Fruit fly (Drosophila melanogaster): ENCODE results near the gene sls.

sls gene

DNA sequence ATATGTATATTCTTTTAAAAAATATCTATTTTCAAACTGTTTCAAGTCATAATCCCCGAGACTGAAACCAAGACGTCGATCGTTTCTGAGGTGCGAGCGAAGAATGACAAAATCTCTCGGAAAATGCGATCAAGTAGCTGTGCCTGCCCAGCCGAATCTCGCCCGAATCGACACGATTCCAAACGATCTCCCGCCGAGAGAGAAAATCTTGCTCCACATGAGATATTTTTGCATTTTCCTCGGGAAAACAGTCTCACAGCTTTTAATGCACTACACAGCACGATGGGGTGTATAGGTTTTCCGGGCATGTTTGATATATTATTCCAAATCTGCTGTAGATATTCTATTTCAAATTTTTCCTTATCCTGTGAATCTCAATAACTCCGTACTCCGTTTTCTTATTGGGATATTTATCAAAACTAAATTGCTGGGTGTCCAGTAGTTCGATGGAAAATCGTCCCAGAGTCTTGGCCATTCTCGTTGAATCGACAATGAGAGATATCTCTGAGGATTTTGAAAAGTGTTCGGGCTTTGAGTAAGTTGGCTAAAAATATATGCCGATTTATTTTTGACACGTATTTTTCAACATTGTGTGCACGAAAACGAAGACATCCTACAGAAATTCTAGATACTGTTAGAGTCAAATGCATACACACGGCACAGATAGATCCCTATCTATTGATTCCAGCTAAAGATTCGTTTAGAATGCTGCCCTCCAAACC is at the start of gene sls:
sls (minus strand) TSS at position 88 of the 722 bp plus-strand sequence.
- TF ChIP-seq EcR (GFP tag; optimal IDR thresholded peaks at IDR 0.05) (no peak), CG8478 (optimal IDR thresholded peaks at IDR 0.05) (no peak), pan (optimal IDR thresholded peaks at IDR 0.05) (no peak), psq (optimal IDR thresholded peaks at IDR 0.05) (no peak), usp (GFP tag; optimal IDR thresholded peaks at IDR 0.05) (no peak), Dll (optimal IDR thresholded peaks at IDR 0.05) (no peak)

DNA sequence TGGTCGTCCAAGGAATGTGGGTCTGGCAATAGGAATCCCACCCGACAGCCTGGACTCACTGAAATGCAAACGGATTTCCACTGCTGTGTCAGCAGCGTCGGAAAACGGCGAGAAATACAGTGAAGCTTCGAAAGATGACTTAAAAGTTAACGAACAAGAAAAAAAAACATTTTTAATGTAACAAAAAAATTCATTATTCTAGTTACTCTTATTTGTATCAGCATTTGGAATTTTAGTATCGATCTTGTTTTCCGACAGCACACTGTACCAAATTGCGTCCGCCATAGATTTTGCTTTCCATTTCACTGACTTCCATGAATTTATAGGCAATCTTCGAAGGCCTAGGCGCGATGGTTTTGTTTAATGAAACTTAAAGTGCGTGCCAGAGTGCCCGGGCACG is 49.4 kb upstream of the sls start:
- TF ChIP-seq EcR (GFP tag; optimal IDR thresholded peaks at IDR 0.05) (no peak), pan (optimal IDR thresholded peaks at IDR 0.05) (no peak), psq (optimal IDR thresholded peaks at IDR 0.05) (no peak), Dll (optimal IDR thresholded peaks at IDR 0.05) (no peak), CG8478 (optimal IDR thresholded peaks at IDR 0.05) (no peak), usp (GFP tag; optimal IDR thresholded peaks at IDR 0.05) (no peak)

DNA sequence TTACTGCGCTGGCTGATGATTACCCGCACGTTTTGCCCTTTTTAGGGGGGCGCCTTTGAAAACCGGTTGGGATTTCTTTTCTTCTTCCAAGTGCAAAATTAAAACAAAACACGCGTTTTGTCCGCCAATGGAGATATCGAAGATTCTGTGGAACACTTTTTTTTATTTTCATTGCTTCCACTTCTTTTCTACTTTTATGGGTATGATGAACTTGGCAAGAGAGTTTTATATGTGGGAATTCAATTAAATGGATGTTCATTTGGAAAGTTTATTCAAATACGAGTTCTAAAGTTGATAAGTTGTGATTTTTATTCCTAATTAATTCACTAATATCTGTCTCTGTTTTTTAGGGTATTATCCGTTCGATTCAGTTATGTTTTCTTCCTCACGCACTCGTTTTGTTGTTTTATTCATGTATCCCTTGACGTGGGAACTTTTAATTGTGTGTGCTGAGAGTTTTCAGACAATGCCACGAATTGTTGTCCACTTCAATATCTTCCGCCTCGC is 48.7 kb upstream of the sls start:
- TF ChIP-seq pan (optimal IDR thresholded peaks at IDR 0.05): peak; percentile 88
- no peak for TF ChIP-seq CG8478 (optimal IDR thresholded peaks at IDR 0.05)

dm6 chr3L:2163608-2164007 is 48.2 kb upstream of the sls start, which contains the start of gene CG15822:
TSS of gene CG15822 (minus strand) at chr3L:2163863.
- TF ChIP-seq usp (GFP tag; optimal IDR thresholded peaks at IDR 0.05) (no peak), EcR (GFP tag; optimal IDR thresholded peaks at IDR 0.05) (no peak), psq (optimal IDR thresholded peaks at IDR 0.05) (no peak), CG8478 (optimal IDR thresholded peaks at IDR 0.05) (no peak), pan (optimal IDR thresholded peaks at IDR 0.05) (no peak), Dll (optimal IDR thresholded peaks at IDR 0.05) (no peak)

- TF ChIP-seq CG8478 (optimal IDR thresholded peaks at IDR 0.05) (no peak), EcR (GFP tag; optimal IDR thresholded peaks at IDR 0.05) (no peak)
Measured at dm6 chr3L:2162623-2163022, 47.2 kb upstream of the sls start.

dm6 chr3L:2162019-2162418 is 46.6 kb upstream of the sls start:
- TF ChIP-seq pan (optimal IDR thresholded peaks at IDR 0.05): no peak
- no peak for TF ChIP-seq CG8478 (optimal IDR thresholded peaks at IDR 0.05)
- no peak for TF ChIP-seq EcR (GFP tag; optimal IDR thresholded peaks at IDR 0.05)
- no peak for TF ChIP-seq psq (optimal IDR thresholded peaks at IDR 0.05)
- no peak for TF ChIP-seq Dll (optimal IDR thresholded peaks at IDR 0.05)
- no peak for TF ChIP-seq usp (GFP tag; optimal IDR thresholded peaks at IDR 0.05)

- TF ChIP-seq EcR (GFP tag; optimal IDR thresholded peaks at IDR 0.05) (no peak), pan (optimal IDR thresholded peaks at IDR 0.05) (no peak), CG8478 (optimal IDR thresholded peaks at IDR 0.05) (no peak), usp (GFP tag; optimal IDR thresholded peaks at IDR 0.05) (no peak), psq (optimal IDR thresholded peaks at IDR 0.05) (no peak), Dll (optimal IDR thresholded peaks at IDR 0.05) (no peak)
Measured at dm6 chr3L:2159817-2160216, 44.4 kb upstream of the sls start.

DNA sequence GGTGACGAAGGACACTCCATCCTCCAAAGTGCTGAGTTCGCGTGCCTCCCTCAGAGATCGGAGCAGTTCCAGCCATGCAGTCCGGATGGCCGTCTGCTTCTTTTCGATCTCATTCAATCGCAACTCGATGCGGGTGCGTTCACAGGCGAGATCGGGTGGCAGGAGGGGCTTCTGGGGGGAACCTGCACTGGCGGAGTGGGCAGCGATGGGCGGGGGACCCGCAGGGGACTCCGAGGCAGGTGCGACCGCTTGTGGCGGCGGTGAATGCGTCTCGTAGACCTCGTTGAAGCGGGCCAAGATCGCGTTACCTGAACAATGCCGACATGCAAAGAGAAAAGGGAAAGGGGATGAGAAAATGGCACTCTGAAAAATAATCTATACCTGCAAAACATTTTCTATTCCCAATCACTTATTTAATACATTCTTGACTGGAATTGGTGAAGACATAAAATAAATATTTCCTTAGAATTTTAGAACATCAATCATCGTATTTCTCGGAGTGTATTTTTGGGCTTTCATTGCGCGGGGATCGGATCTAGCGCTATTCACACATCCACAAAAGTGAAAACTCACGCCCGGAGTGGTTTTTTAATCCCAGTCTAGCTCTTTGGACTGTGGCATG is 43.4 kb upstream of the sls start:
- TF ChIP-seq EcR (GFP tag; optimal IDR thresholded peaks at IDR 0.05) (no peak), pan (optimal IDR thresholded peaks at IDR 0.05) (no peak), psq (optimal IDR thresholded peaks at IDR 0.05) (no peak), CG8478 (optimal IDR thresholded peaks at IDR 0.05) (no peak), Dll (optimal IDR thresholded peaks at IDR 0.05) (no peak), usp (GFP tag; optimal IDR thresholded peaks at IDR 0.05) (no peak)

DNA sequence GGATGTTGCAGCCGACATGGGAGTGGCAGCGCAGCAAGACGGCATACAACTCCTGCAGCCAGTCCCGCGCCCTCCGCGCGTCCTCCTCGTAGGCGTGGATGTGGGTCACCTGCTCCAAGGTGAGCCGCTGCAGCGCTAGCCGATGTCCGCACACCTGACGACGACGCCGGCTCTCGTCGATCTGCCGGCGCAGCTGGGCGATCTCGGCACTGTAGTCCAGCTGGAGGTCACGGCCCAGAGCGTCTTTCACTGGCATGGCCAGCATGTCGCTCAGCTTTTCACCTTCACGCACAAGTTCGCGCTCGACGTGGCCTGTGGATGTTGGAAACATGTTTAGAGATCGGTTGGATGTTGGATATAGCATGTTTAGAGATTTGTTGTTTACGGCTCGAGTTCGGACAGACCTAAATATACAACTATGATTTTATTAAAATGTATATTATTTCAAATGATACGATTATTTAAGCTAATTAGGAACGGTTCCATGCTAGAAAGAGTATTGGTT is 42.1 kb upstream of the sls start:
- TF ChIP-seq CG8478 (optimal IDR thresholded peaks at IDR 0.05) (no peak), Dll (optimal IDR thresholded peaks at IDR 0.05) (no peak), pan (optimal IDR thresholded peaks at IDR 0.05) (no peak), psq (optimal IDR thresholded peaks at IDR 0.05) (no peak), EcR (GFP tag; optimal IDR thresholded peaks at IDR 0.05) (no peak), usp (GFP tag; optimal IDR thresholded peaks at IDR 0.05) (no peak)

- TF ChIP-seq EcR (GFP tag; optimal IDR thresholded peaks at IDR 0.05) (peak in 1 of 2 experiments; percentile 29), pan (optimal IDR thresholded peaks at IDR 0.05) (no peak)
Measured at dm6 chr3L:2152730-2153129, 37.3 kb upstream of the sls start.

DNA sequence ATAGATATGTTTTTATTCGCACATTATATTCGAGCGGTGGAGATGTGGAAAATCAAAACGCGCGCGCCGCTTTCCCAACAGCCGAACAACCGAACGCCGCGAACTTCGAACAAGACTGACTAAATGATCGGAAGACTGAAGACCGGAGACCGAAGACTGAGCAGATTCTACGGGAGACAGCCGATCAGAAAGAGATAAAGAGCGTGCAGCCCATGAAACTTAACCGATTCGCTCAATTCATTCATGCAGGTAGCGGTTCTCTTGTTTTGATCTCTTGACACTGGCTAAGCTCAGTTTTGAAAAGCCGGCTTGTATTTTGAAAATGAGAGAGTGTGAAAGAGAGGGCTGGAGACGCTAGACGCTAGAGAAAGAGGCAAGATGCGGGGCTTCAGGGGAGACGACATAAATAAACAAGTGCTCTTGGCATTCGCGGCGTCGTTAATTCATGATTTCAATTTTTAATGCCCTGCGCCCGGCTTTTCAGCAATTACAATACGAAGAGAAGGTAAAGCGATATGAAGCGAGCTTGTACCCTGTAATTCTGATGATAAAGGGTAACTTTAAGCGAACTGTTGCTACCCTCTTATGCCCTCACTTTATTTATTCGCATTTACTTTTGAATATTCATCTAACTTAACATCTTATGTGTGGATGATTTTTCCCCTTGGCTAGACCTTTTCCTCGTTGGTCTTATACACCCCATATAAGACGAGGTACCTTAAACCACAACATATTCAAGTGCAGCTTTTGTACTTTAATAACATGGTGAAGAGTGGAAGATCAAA is 36.4 kb upstream of the sls start, which contains the start of gene zormin:
zormin (minus strand) TSS at position 113 of the 785 bp plus-strand sequence.
- no peak for TF ChIP-seq Dll (optimal IDR thresholded peaks at IDR 0.05)
- TF ChIP-seq pan (optimal IDR thresholded peaks at IDR 0.05): peak; percentile 86

DNA sequence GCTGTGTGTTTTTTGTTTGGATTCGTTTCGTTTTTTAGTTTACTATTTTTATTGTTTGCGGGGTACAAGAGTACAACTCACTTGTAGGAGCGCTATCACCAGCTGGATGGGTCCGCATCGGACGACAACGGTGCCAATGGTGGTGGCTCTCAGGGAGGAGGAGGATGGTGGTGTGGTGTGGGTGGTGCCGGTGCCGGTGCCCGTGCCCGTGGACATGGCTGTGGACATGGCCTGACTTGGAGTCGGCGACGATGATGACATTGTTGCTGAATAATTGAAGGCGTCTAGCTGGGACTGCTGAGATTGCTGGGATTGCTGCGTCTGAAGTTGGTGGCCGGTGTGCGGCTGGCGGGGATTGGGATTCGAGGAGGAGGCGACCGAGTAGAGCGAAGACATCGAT is 34.3 kb upstream of the sls start:
- no peak for TF ChIP-seq EcR (GFP tag; optimal IDR thresholded peaks at IDR 0.05)
- TF ChIP-seq CG8478 (optimal IDR thresholded peaks at IDR 0.05): no peak
- TF ChIP-seq pan (optimal IDR thresholded peaks at IDR 0.05): no peak
- no peak for TF ChIP-seq usp (GFP tag; optimal IDR thresholded peaks at IDR 0.05)
- no peak for TF ChIP-seq Dll (optimal IDR thresholded peaks at IDR 0.05)
- no peak for TF ChIP-seq psq (optimal IDR thresholded peaks at IDR 0.05)
